Worm (Caenorhabditis elegans): ENCODE data around the gene tin-9.1.

DNA sequence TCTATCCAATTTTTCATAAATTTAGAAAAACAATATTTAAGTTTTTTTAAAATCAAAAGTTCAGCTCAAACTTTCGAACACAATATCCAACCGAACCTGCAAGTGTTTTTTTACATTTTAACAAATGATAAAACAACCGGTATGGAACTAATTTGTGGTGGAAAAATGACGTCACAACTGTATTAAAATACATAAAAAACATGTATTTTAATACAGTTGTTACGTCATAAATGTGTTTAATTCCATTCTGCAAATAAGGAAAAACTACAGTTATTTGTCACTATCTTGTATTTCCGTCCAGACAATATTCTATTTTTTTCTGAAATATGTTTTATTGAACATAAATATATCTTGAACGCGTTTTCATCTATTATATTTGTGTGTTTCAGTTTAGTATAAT, 32.2 kb downstream of the tin-9.1 start:
- TF ChIP-seq elt-2 (tag; optimal IDR thresholded peaks at IDR 0.05): no peak
- no peak for TF ChIP-seq lin-13 (GFP tag; optimal IDR thresholded peaks at IDR 0.05)
- no peak for TF ChIP-seq ama-1 (optimal IDR thresholded peaks at IDR 0.05)
- TF ChIP-seq blmp-1 (tag; optimal IDR thresholded peaks at IDR 0.05): no peak
- no peak for TF ChIP-seq mdl-1 (tag; optimal IDR thresholded peaks at IDR 0.05)
- no peak for TF ChIP-seq efl-1 (optimal IDR thresholded peaks at IDR 0.05)
- TF ChIP-seq efl-1 (GFP tag; optimal IDR thresholded peaks at IDR 0.05 in 1 of 2): no peak
- TF ChIP-seq unc-130 (tag; optimal IDR thresholded peaks at IDR 0.05): no peak
- TF ChIP-seq ztf-11 (tag; optimal IDR thresholded peaks at IDR 0.05): no peak
